Worm (Caenorhabditis elegans) whole organism, L2 larva: ENCODE results near the gene C14C6.3.

ENCODE experiments used
- ZK546.5 ChIP-seq: sonication (generic microtip); optimal IDR thresholded peaks from 2 replicates; lab custom pipeline; 2017; ENCODE audit warnings: missing biosample characterization, missing genetic modification characterization
- ama-1 ChIP-seq: fragments of 150-350 bp; optimal IDR thresholded peaks from 2 replicates; lab custom pipeline; 2018; ENCODE audit warnings: inconsistent platforms
- blmp-1 ChIP-seq: sonication (generic microtip); optimal IDR thresholded peaks from 2 replicates; lab custom pipeline; 2017; ENCODE audit warnings: missing genetic modification characterization, mild to moderate bottlenecking, missing compliant biosample characterization, antibody characterized with exemption, moderate library complexity; ENCODE audit not compliant: insufficient read depth
- elt-3 ChIP-seq: sonication (generic microtip); optimal IDR thresholded peaks from 2 replicates; lab custom pipeline; 2017; ENCODE audit warnings: missing biosample characterization, missing genetic modification characterization
- fos-1 ChIP-seq: fragments of 150-350 bp; optimal IDR thresholded peaks from 2 replicates; lab custom pipeline; 2014; ENCODE audit warnings: missing biosample characterization, missing genetic modification characterization
- lin-13 ChIP-seq: fragments of 150-350 bp; optimal IDR thresholded peaks from 2 replicates; lab custom pipeline; 2014; ENCODE audit warnings: missing biosample characterization, missing genetic modification reagents, missing genetic modification characterization
- nhr-77 ChIP-seq: fragments of 150-350 bp; optimal IDR thresholded peaks from 2 replicates; lab custom pipeline; 2014; ENCODE audit warnings: missing biosample characterization, missing genetic modification characterization
- skn-1 ChIP-seq: sonication (generic microtip); optimal IDR thresholded peaks from 2 replicates; lab custom pipeline; 2017; ENCODE audit warnings: missing biosample characterization, missing genetic modification characterization

DNA sequence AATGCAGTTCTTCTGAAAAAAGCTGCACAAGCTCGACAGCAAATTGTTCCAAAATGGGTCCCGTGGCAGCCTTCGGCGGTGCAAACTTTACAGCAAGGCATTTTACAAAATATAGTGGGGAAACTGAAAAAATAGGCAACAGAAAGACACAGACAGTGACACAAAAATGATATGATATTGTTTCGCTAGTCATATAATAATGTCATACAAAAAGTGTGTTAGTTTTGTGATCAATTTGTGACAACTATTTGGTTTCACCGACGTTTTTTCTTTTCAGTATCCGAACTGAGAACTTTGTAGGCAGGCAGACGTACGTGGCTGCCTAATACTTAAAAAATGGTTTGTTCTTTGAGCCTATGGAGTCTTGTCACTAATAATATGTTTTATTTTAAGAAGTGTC lies 23.8 kb upstream of the C14C6.3 start, which contains the start of gene nhr-210:
- TF ChIP-seq nhr-77 (no peak), ZK546.5 (tag; lab: Kevin White, UChicago) (no peak), fos-1 (tag; lab: Kevin White, UChicago) (no peak), elt-3 (tag; lab: Kevin White, UChicago) (no peak), blmp-1 (no peak), skn-1 (no peak), ama-1 (lab: Kevin White, UChicago) (no peak), lin-13 (GFP tag; lab: Kevin White, UChicago) (no peak)
